Fruit fly (Drosophila melanogaster): Measurements from ENCODE around the gene Phb1.

DNA sequence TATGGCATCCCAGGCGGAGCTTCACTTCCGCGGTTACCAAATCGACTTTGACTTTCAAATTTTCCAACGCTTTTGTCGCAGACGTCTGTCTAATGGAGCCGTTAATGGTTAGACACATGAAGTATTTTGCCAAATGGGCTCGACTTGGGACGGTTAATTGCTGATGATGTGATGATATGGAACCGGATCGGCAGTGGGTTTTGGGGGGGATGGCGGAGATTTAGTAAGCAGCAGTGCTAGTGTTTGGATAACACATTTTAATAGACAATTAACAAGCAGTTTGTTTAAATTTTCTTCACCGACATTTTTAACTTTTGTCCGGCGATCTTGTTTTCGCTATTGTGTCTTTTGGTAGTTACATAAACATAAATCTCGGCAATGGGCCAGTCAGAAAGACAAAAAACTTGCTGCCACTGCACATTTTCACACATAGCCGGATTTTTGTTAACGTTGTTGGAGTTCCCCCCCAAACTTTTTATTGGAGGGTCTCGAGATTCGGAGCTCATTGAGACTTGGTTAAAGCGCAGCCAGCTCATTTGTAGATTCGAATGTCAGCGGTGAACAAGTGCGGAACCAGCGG, 14.0 kb downstream of the Phb1 start, which contains the start of gene amd:
- no peak for TF ChIP-seq usp (GFP tag; optimal IDR thresholded peaks at IDR 0.05)
- no peak for TF ChIP-seq pan (optimal IDR thresholded peaks at IDR 0.05)
- no peak for TF ChIP-seq Dll (optimal IDR thresholded peaks at IDR 0.05)
- TF ChIP-seq EcR (GFP tag; optimal IDR thresholded peaks at IDR 0.05), result no peak
